Worm (Caenorhabditis elegans) whole organism, L4 larva: Measurements from ENCODE around the gene D1086.19.

Experiments used
- F10B5.3 ChIP-seq: sonication (generic microtip); optimal IDR thresholded peaks from 2 replicates; lab custom pipeline; 2016; ENCODE audit warnings: mild to moderate bottlenecking, missing genetic modification characterization, missing compliant biosample characterization
- F26F4.8 ChIP-seq: fragments of 200-800 bp; sonication (Bioruptor generic); conservative IDR thresholded peaks from 2 replicates; pipeline ENCODE4 v1.3.6; 2022; ENCODE audit warnings: missing genetic modification characterization, missing compliant biosample characterization
- Y48G9A.11 ChIP-seq: fragments of 200-800 bp; sonication (Bioruptor generic); IDR thresholded peaks from 2 replicates; pipeline ENCODE4 v1.3.6; 2022; ENCODE audit warnings: missing genetic modification reagents, missing genetic modification characterization, missing compliant biosample characterization
- aha-1 ChIP-seq: fragments of 150-350 bp; peaks from one replicate; lab custom pipeline; 2014; ENCODE audit warnings: missing biosample characterization, missing genetic modification characterization
- aly-2 ChIP-seq: sonication (generic microtip); optimal IDR thresholded peaks from 2 replicates; lab custom pipeline; 2018; ENCODE audit warnings: missing biosample characterization, missing genetic modification characterization
- ceh-20 ChIP-seq: fragments of 200-800 bp; sonication (Bioruptor generic); IDR thresholded peaks from 2 replicates; pipeline ENCODE4 v1.3.6; 2022; ENCODE audit warnings: missing genetic modification reagents, missing genetic modification characterization, missing compliant biosample characterization
- ceh-28 ChIP-seq: fragments of 150-350 bp; optimal IDR thresholded peaks from 2 replicates; lab custom pipeline; 2014; ENCODE audit warnings: missing biosample characterization, missing genetic modification reagents, missing genetic modification characterization
- cey-2 ChIP-seq: sonication (generic microtip); optimal IDR thresholded peaks from 3 replicates; lab custom pipeline; 2017; ENCODE audit warnings: missing genetic modification characterization, mild to moderate bottlenecking, missing compliant biosample characterization, antibody characterized with exemption, borderline replicate concordance; ENCODE audit not compliant: insufficient read depth
- daf-12 ChIP-seq: fragments of 150-350 bp; optimal IDR thresholded peaks from 2 replicates; lab custom pipeline; 2014; ENCODE audit warnings: missing biosample characterization, missing genetic modification reagents, missing genetic modification characterization
- daf-19 ChIP-seq: fragments of 200-800 bp; sonication (Bioruptor generic); conservative IDR thresholded peaks from 2 replicates; pipeline ENCODE4 v1.3.6; 2022; ENCODE audit warnings: missing genetic modification characterization, missing compliant biosample characterization
- dmd-9 ChIP-seq: fragments of 200-800 bp; sonication (Bioruptor generic); IDR thresholded peaks from 2 replicates; pipeline ENCODE4 v1.3.6; 2022; ENCODE audit warnings: missing genetic modification reagents, missing genetic modification characterization, missing compliant biosample characterization
- egl-43 ChIP-seq: fragments of 200-800 bp; sonication (Bioruptor generic); IDR thresholded peaks from 2 replicates; pipeline ENCODE4 v1.3.6; 2022; ENCODE audit warnings: missing genetic modification reagents, missing genetic modification characterization, missing compliant biosample characterization
- hlh-11 ChIP-seq: fragments of 200-800 bp; sonication (Bioruptor generic); optimal IDR thresholded peaks from 2 replicates; lab custom pipeline; 2018; ENCODE audit warnings: mild to moderate bottlenecking, missing genetic modification characterization, missing compliant biosample characterization
- hlh-30 ChIP-seq: sonication (generic microtip); optimal IDR thresholded peaks from 2 replicates; lab custom pipeline; 2017; ENCODE audit warnings: antibody characterized with exemption, mild to moderate bottlenecking, missing genetic modification characterization, missing compliant biosample characterization; ENCODE audit not compliant: insufficient read depth
- jun-1 ChIP-seq: fragments of 150-350 bp; optimal IDR thresholded peaks from 2 replicates; lab custom pipeline; 2014; ENCODE audit warnings: missing biosample characterization, missing genetic modification reagents, missing genetic modification characterization
- lim-7 ChIP-seq: fragments of 200-800 bp; sonication (Bioruptor generic); IDR thresholded peaks from 2 replicates; pipeline ENCODE4 v1.3.6; 2022; ENCODE audit warnings: missing genetic modification characterization, missing compliant biosample characterization
- lin-1 ChIP-seq: fragments of 200-800 bp; sonication (Bioruptor generic); IDR thresholded peaks from 2 replicates; pipeline ENCODE4 v1.3.6; 2022; ENCODE audit warnings: missing genetic modification reagents, missing genetic modification characterization, missing compliant biosample characterization
- lin-13 ChIP-seq: fragments of 150-350 bp; optimal IDR thresholded peaks from 2 replicates; lab custom pipeline; 2014; ENCODE audit warnings: missing biosample characterization, missing genetic modification reagents, missing genetic modification characterization
- lin-29 ChIP-seq: fragments of 200-800 bp; sonication (Bioruptor generic); IDR thresholded peaks from 2 replicates; pipeline ENCODE4 v1.3.6; 2022; ENCODE audit warnings: missing genetic modification reagents, missing genetic modification characterization, missing compliant biosample characterization
- mdl-1 ChIP-seq, 2 experiments: fragments of 150-350 bp in 1 of 2; sonication (generic microtip) in 1 of 2; optimal IDR thresholded peaks; 2 replicates each; lab custom pipeline; 2014 to 2017; ENCODE audit warnings: missing biosample characterization in 2 of 2, missing genetic modification characterization in 2 of 2
- mes-2 ChIP-seq: sonication (generic microtip); optimal IDR thresholded peaks from 2 replicates; lab custom pipeline; 2016; ENCODE audit warnings: missing genotype, mild to moderate bottlenecking, missing genetic modification characterization, missing compliant biosample characterization; ENCODE audit not compliant: poor library complexity, severe bottlenecking
- mxl-2 ChIP-seq: fragments of 200-800 bp; sonication (Bioruptor generic); conservative IDR thresholded peaks from 2 replicates; pipeline ENCODE4 v1.3.6; 2022; ENCODE audit warnings: missing genetic modification reagents, missing genetic modification characterization, missing compliant biosample characterization
- mxl-3 ChIP-seq: fragments of 200-800 bp; sonication (Bioruptor generic); optimal IDR thresholded peaks from 2 replicates; lab custom pipeline; 2018; ENCODE audit warnings: mild to moderate bottlenecking, missing genetic modification characterization, missing compliant biosample characterization
- nhr-10 ChIP-seq: fragments of 150-350 bp; optimal IDR thresholded peaks from 2 replicates; lab custom pipeline; 2014; ENCODE audit warnings: missing biosample characterization, missing genetic modification characterization
- nhr-25 ChIP-seq: sonication (generic microtip); optimal IDR thresholded peaks from 2 replicates; lab custom pipeline; 2017; ENCODE audit warnings: missing genetic modification characterization, mild to moderate bottlenecking, missing compliant biosample characterization, antibody characterized with exemption, moderate library complexity, borderline replicate concordance; ENCODE audit not compliant: insufficient read depth
- nhr-28 ChIP-seq: fragments of 150-350 bp; optimal IDR thresholded peaks from 2 replicates; lab custom pipeline; 2014; ENCODE audit warnings: missing biosample characterization, missing genetic modification characterization
- nhr-48 ChIP-seq: sonication (generic microtip); optimal IDR thresholded peaks from 2 replicates; lab custom pipeline; 2016; ENCODE audit warnings: mild to moderate bottlenecking, missing genetic modification characterization, missing compliant biosample characterization
- pqm-1 ChIP-seq: sonication (generic microtip); optimal IDR thresholded peaks from 2 replicates; lab custom pipeline; 2017; ENCODE audit warnings: missing biosample characterization, missing genetic modification characterization
- rbr-2 ChIP-seq: sonication (generic microtip); optimal IDR thresholded peaks from 2 replicates; lab custom pipeline; 2016; ENCODE audit warnings: missing genotype, missing genetic modification characterization, missing compliant biosample characterization
- saeg-2 ChIP-seq: fragments of 200-800 bp; sonication (Bioruptor generic); IDR thresholded peaks from 2 replicates; pipeline ENCODE4 v1.3.6; 2022; ENCODE audit warnings: missing genetic modification reagents, missing genetic modification characterization, missing compliant biosample characterization
- set-16 ChIP-seq: fragments of 200-800 bp; sonication (Bioruptor generic); IDR thresholded peaks from 2 replicates; pipeline ENCODE4 v1.3.6; 2022; ENCODE audit warnings: missing genetic modification reagents, missing genetic modification characterization, missing compliant biosample characterization
- skn-1 ChIP-seq: fragments of 150-350 bp; optimal IDR thresholded peaks from 2 replicates; lab custom pipeline; 2014; ENCODE audit warnings: missing biosample characterization, missing genetic modification characterization
- spr-3 ChIP-seq: fragments of 200-800 bp; sonication (Bioruptor generic); optimal IDR thresholded peaks from 2 replicates; lab custom pipeline; 2018; ENCODE audit warnings: mild to moderate bottlenecking, missing genetic modification characterization, missing compliant biosample characterization
- unc-130 ChIP-seq: sonication (generic microtip); optimal IDR thresholded peaks from 2 replicates; lab custom pipeline; 2016; ENCODE audit warnings: missing genetic modification reagents, missing genetic modification characterization, missing compliant biosample characterization
- unc-62 ChIP-seq, 3 experiments: fragments of 150-350 bp in 1 of 3; sonication (generic microtip); optimal IDR thresholded peaks in 2 of 3; peaks in 1 of 3; 1 replicate in 1 of 3; 2 replicates in 2 of 3; lab custom pipeline; 2014 to 2017; ENCODE audit warnings: missing biosample characterization in 3 of 3, missing genetic modification characterization in 3 of 3, missing genetic modification reagents in 3 of 3, missing genotype in 1 of 3
- ztf-7 ChIP-seq: fragments of 150-350 bp; optimal IDR thresholded peaks from 2 replicates; lab custom pipeline; 2014; ENCODE audit warnings: missing biosample characterization, missing genetic modification characterization

Gene D1086.19

DNA sequence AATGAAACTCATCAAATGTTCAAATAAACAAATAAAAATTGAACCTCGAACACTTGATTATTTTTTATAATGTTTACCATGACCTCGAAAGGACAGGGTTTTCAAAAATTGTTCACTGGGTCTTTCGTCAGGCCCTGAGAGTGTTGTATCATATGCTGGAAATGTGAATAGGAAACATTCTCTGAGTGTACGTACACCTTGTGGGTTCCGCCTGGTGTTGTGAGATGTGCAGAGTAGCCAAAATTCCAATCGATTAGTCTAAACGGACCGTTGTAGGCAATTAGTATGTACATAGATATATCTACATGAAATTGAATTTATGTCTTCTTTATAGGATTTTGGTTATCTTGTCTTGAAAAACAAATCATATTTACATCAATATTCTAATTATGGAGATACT is 6.4 kb downstream of the D1086.19 start:
- TF ChIP-seq dmd-9 (GFP tag; lab: Robert Waterston, UW) (no peak), nhr-48 (no peak), skn-1 (tag; lab: Kevin White, UChicago) (no peak), set-16 (GFP tag; lab: Robert Waterston, UW) (no peak), mes-2 (tag; lab: Kevin White, UChicago) (no peak), cey-2 (tag; lab: Kevin White, UChicago) (no peak), lin-29 (GFP tag; lab: Robert Waterston, UW) (no peak), nhr-10 (tag; lab: Kevin White, UChicago) (no peak), Y48G9A.11 (GFP tag; lab: Robert Waterston, UW) (no peak), lin-13 (no peak), F26F4.8 (GFP tag; lab: Robert Waterston, UW) (no peak), F10B5.3 (tag; lab: Kevin White, UChicago) (no peak), pqm-1 (no peak), lim-7 (GFP tag; lab: Robert Waterston, UW) (no peak), saeg-2 (GFP tag; lab: Robert Waterston, UW) (no peak), rbr-2 (tag; lab: Kevin White, UChicago) (no peak), unc-130 (GFP tag; lab: Kevin White, UChicago) (no peak), aly-2 (tag; lab: Kevin White, UChicago) (no peak), spr-3 (no peak)
- TF ChIP-seq, all 104 proteins: peak for 0

ce11 chrV:14094953-14095352 is 6.8 kb downstream of the D1086.19 start:
- TF ChIP-seq daf-12 (tag; lab: Kevin White, UChicago) (no peak), F26F4.8 (GFP tag; lab: Robert Waterston, UW) (no peak), nhr-25 (tag; lab: Kevin White, UChicago) (peak; percentile 35), lin-1 (GFP tag; lab: Robert Waterston, UW) (no peak), mxl-3 (GFP tag; lab: Kevin White, UChicago) (peak; percentile 72), nhr-28 (peak; percentile 67), ceh-20 (peak; percentile 83), set-16 (GFP tag; lab: Robert Waterston, UW) (no peak), hlh-11 (peak; percentile 15), mdl-1 (tag; optimal IDR thresholded peaks at IDR 0.05; lab: Kevin White, UChicago) (peak in 1 of 2 experiments; percentile 41), aha-1 (peak; percentile 70), daf-19 (GFP tag; lab: Robert Waterston, UW) (no peak), unc-62 (GFP tag; optimal IDR thresholded peaks at IDR 0.05 in 1 of 2; lab: Kevin White, UChicago) (peak in 1 of 2 experiments; percentile 81), unc-62 (tag; optimal IDR thresholded peaks at IDR 0.05; lab: Kevin White, UChicago) (no peak), ceh-28 (tag; lab: Kevin White, UChicago) (no peak), ztf-7 (tag; lab: Kevin White, UChicago) (no peak), hlh-30 (tag; lab: Kevin White, UChicago) (peak; percentile 60)

DNA sequence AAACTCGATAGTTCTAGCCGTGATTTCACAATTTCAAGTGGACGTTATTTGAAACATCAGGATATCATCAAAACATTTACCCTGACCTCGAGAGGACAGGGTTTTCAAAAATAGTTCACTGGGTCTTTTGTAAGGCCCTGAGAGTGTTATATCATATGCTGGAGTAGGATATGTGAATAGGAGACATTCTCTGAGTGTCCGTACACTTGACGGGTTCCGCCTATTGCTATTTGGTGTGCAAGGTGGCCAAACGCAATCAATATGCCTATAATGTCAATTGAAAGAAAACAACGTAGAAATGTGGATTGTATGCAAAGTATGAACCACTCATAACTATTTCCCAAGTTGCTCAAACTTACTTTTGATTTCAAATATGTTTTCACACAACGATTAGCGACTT is 9.2 kb downstream of the D1086.19 start:
- no peak for TF ChIP-seq jun-1 (tag; lab: Kevin White, UChicago)
- no peak for TF ChIP-seq egl-43 (GFP tag; lab: Robert Waterston, UW)
- TF ChIP-seq hlh-11: no peak
- TF ChIP-seq unc-62 (GFP tag; optimal IDR thresholded peaks at IDR 0.05 in 1 of 2; lab: Kevin White, UChicago): peak in 1 of 2 experiments; percentile 45
- no peak for TF ChIP-seq unc-62 (tag; optimal IDR thresholded peaks at IDR 0.05; lab: Kevin White, UChicago)
- TF ChIP-seq mxl-2 (GFP tag; lab: Robert Waterston, UW): no peak
- TF ChIP-seq, all 104 proteins: peak for 1
